Worm (Caenorhabditis elegans) whole organism, early embryonic: ENCODE data around the gene R13A1.10.

Source experiments
- B0310.2 ChIP-seq: sonication (generic microtip); optimal IDR thresholded peaks from 2 replicates; lab custom pipeline; 2016; ENCODE audit warnings: mild to moderate bottlenecking, missing genetic modification characterization, missing compliant biosample characterization
- F13C5.2 ChIP-seq: sonication (generic microtip); optimal IDR thresholded peaks from 2 replicates; lab custom pipeline; 2017; ENCODE audit warnings: mild to moderate bottlenecking, missing genetic modification characterization, inconsistent platforms, missing compliant biosample characterization
- aly-1 ChIP-seq: sonication (generic microtip); optimal IDR thresholded peaks from 2 replicates; lab custom pipeline; 2016; ENCODE audit warnings: missing genetic modification characterization, missing compliant biosample characterization
- ama-1 ChIP-seq: fragments of 150-350 bp; optimal IDR thresholded peaks from 2 replicates; lab custom pipeline; 2014
- ceh-13 ChIP-seq: fragments of 200-800 bp; sonication (Bioruptor generic); optimal IDR thresholded peaks from 2 replicates; lab custom pipeline; 2018; ENCODE audit warnings: mild to moderate bottlenecking, missing genetic modification characterization, missing compliant biosample characterization
- ceh-36 ChIP-seq: sonication (generic microtip); optimal IDR thresholded peaks from 2 replicates; lab custom pipeline; 2016; ENCODE audit warnings: missing genetic modification characterization, inconsistent platforms, missing compliant biosample characterization
- ets-7 ChIP-seq: sonication (generic microtip); optimal IDR thresholded peaks from 2 replicates; lab custom pipeline; 2016; ENCODE audit warnings: missing genotype, missing genetic modification characterization, missing compliant biosample characterization
- flt-1 ChIP-seq: fragments of 200-800 bp; sonication (Bioruptor generic); IDR thresholded peaks from 2 replicates; pipeline ENCODE4 v1.3.6; 2022; ENCODE audit warnings: missing genetic modification characterization, missing compliant biosample characterization
- hmbx-1 ChIP-seq: sonication (generic microtip); optimal IDR thresholded peaks from 2 replicates; lab custom pipeline; 2016; ENCODE audit warnings: mild to moderate bottlenecking, missing genetic modification characterization, missing compliant biosample characterization
- hmg-4 ChIP-seq: fragments of 200-800 bp; sonication (Bioruptor generic); optimal IDR thresholded peaks from 2 replicates; lab custom pipeline; 2018; ENCODE audit warnings: mild to moderate bottlenecking, missing genetic modification characterization, missing compliant biosample characterization
- hnd-1 ChIP-seq: sonication (generic microtip); optimal IDR thresholded peaks from 2 replicates; lab custom pipeline; 2016; ENCODE audit warnings: missing genetic modification characterization, missing compliant biosample characterization
- pes-1 ChIP-seq: fragments of 200-800 bp; sonication (Bioruptor generic); IDR thresholded peaks from 2 replicates; pipeline ENCODE4 v1.3.6; 2022; ENCODE audit warnings: missing genetic modification reagents, missing genetic modification characterization, missing compliant biosample characterization
- scrt-1 ChIP-seq: fragments of 200-800 bp; sonication (Bioruptor generic); IDR thresholded peaks from 2 replicates; pipeline ENCODE4 v1.3.6; 2022; ENCODE audit warnings: missing genetic modification characterization, missing compliant biosample characterization
- sea-1 ChIP-seq: fragments of 200-800 bp; sonication (Bioruptor generic); conservative IDR thresholded peaks from 2 replicates; pipeline ENCODE4 v1.3.6; 2022; ENCODE audit warnings: missing genetic modification characterization, missing compliant biosample characterization
- tbx-11 ChIP-seq: fragments of 200-800 bp; sonication (Bioruptor generic); IDR thresholded peaks from 2 replicates; pipeline ENCODE4 v1.3.6; 2022; ENCODE audit warnings: missing genetic modification characterization, missing compliant biosample characterization
- tbx-37 ChIP-seq: fragments of 200-800 bp; sonication (Bioruptor generic); conservative IDR thresholded peaks from 2 replicates; pipeline ENCODE4 v1.3.6; 2022; ENCODE audit warnings: missing genetic modification reagents, missing genetic modification characterization, missing compliant biosample characterization
- tra-4 ChIP-seq: sonication (generic microtip); optimal IDR thresholded peaks from 2 replicates; lab custom pipeline; 2017; ENCODE audit warnings: missing genetic modification characterization, missing compliant biosample characterization

The R13A1.10 gene

ce11 chrIV:7240564-7240963 lies 13.6 kb upstream of the R13A1.10 start:
- TF ChIP-seq pes-1 (GFP tag; lab: Robert Waterston, UW) (peak; percentile 38; the same call in 1 of the 2 replicates), flt-1 (GFP tag; lab: Robert Waterston, UW) (no peak), B0310.2 (tag; lab: Kevin White, UChicago) (no peak), ama-1 (lab: Kevin White, UChicago) (no peak), hnd-1 (tag; lab: Kevin White, UChicago) (no peak), F13C5.2 (tag; lab: Kevin White, UChicago) (no peak)

DNA sequence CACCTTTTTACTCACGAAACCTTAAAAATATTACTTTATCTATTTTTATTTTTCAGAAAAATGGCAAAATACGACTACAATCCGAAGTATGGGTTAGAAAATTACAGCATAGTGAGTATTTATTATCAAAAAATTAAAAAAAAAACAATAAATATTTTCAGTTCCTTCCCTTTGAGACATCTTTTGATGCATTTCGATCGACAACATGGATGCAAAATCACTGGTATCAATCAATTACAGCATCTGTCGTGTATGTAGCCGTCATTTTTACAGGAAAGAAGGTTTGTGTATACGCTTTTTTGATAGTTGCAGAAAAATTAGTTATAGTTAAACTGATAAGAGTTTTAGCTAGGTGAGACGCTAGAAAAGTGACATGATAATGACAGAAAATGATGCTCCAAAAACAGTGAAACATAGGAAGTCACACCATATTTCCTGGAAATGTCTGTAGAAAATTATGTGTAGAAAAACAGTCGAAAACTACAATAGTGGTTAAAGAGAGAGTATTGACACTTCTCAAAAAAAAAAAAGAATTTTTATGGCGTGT lies 10.8 kb upstream of the R13A1.10 start, which contains the start of gene elo-3:
elo-3 (plus strand) TSS at position 51 of the 547 bp plus-strand sequence.
- no peak for TF ChIP-seq hmg-4 (GFP tag; lab: Kevin White, UChicago)
- no peak for TF ChIP-seq pes-1 (GFP tag; lab: Robert Waterston, UW)
- TF ChIP-seq tra-4 (tag; lab: Kevin White, UChicago): no peak
- TF ChIP-seq hmbx-1 (tag; lab: Kevin White, UChicago): no peak
- no peak for TF ChIP-seq sea-1 (GFP tag; lab: Robert Waterston, UW)
- TF ChIP-seq tbx-37: no peak
- no peak for TF ChIP-seq ama-1 (lab: Kevin White, UChicago)
- TF ChIP-seq hnd-1 (tag; lab: Kevin White, UChicago): no peak
- no peak for TF ChIP-seq F13C5.2 (tag; lab: Kevin White, UChicago)

DNA sequence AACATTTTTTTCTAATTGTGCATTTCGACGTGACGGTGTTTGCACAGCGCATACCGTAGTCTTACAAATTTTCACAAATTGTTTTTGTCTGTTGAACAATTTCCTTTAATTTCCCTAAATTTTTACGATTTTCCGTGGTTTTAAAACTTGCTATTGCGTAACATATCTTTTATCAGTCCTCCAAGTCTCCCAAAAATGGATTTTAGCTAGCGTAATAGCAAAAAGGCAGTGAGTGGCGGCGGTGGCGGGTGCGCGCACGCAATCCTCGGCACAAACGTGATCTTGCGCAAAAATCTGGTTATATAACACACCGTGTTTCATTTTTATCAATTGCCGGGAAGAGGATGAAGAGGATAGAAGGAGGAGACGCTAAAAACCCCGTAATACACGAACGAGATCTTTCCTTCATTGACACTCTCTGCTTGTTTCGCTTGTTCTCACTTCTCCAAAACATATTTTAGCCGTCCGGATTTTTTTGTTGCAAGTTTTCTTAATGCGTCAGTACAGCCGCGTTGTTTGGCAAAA lies 9.3 kb upstream of the R13A1.10 start:
- TF ChIP-seq ceh-36 (tag; lab: Kevin White, UChicago) (no peak), ceh-13 (GFP tag; lab: Kevin White, UChicago) (no peak), pes-1 (GFP tag; lab: Robert Waterston, UW) (no peak), ama-1 (lab: Kevin White, UChicago) (no peak), ets-7 (tag; lab: Kevin White, UChicago) (no peak)

DNA sequence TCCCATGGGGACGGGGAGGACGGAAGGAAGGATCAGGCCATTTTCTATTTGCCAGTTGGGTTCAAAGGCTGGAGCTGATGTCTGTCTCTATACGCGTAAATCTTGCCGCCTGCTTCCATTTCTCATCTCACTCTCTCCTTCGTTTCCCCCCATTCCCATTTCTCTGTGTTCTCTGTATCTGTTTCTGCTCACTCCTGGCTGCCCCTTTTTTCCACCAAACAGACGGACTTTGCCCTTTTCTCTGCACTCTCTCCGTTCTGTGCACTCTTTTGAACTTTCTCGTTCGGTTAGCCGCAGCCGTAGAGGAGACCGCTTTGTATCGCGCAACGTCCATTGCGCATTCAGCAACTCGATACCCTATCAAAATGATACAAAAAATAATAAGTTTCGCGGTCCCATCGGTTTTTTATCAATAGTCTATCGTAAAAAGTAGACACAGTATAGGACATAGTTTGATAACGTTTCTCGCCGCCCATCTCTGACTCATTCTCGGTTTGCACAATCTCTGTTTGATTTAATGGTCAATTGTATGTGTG lies 8.5 kb upstream of the R13A1.10 start:
- TF ChIP-seq hmg-4 (GFP tag; lab: Kevin White, UChicago): peak; percentile 73
- no peak for TF ChIP-seq tbx-37
- no peak for TF ChIP-seq ama-1 (lab: Kevin White, UChicago)
- no peak for TF ChIP-seq pes-1 (GFP tag; lab: Robert Waterston, UW)
- TF ChIP-seq sea-1 (GFP tag; lab: Robert Waterston, UW): 0 out of 2 replicates have a peak, but pooled peaks have one; percentile 7
- peak; percentile 45; the same call in 1 of the 2 replicates for TF ChIP-seq tbx-11 (GFP tag; lab: Robert Waterston, UW)
- TF ChIP-seq aly-1 (tag; lab: Kevin White, UChicago): no peak
- TF ChIP-seq F13C5.2 (tag; lab: Kevin White, UChicago): peak; percentile 74
- no peak for TF ChIP-seq ceh-13 (GFP tag; lab: Kevin White, UChicago)

DNA sequence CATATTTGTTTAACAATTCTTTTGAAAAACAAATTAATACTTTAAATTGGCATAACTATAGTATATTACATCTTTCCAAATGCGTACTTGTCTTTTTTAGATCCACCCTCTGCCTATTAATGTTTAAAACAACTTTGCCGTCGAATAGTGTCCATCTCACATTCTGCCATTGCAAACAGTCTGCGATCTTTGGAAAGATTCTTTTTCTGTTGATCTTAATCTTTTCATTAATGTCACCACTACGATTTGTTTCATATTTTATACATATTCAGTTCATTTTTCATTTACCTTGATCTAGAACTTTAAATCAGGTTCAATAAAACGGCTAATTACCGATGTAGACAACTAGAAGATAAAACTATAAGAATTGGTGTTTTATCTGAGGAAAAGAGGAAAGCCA lies 7.7 kb upstream of the R13A1.10 start:
- TF ChIP-seq tra-4 (tag; lab: Kevin White, UChicago) (no peak), hmbx-1 (tag; lab: Kevin White, UChicago) (no peak), hmg-4 (GFP tag; lab: Kevin White, UChicago) (no peak), ets-7 (tag; lab: Kevin White, UChicago) (no peak), hnd-1 (tag; lab: Kevin White, UChicago) (no peak), tbx-11 (GFP tag; lab: Robert Waterston, UW) (no peak), pes-1 (GFP tag; lab: Robert Waterston, UW) (no peak), aly-1 (tag; lab: Kevin White, UChicago) (no peak), scrt-1 (no peak), ceh-13 (GFP tag; lab: Kevin White, UChicago) (no peak), tbx-37 (no peak), ama-1 (lab: Kevin White, UChicago) (no peak), F13C5.2 (tag; lab: Kevin White, UChicago) (no peak), ceh-36 (tag; lab: Kevin White, UChicago) (no peak), B0310.2 (tag; lab: Kevin White, UChicago) (no peak)

DNA sequence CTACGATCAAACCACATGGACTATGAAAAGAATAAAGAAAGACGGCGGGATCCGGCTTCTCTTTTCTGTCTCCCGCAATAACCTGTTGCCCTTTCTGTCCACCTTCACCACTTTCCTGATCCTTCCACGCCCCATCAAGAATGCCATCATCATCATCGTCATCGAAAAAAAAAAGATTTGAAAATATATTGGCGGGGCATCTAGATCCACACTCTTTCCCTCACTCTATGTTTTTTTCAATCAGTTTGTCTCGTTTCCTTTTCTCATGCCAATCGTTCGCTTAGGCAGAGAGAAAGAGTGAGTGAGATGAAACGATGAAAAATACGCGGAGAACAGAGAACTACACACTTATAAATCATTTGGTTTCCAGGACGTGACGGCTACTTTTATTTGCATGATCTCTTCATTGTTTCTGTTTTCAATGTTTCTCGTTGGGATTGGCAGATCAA lies 6.6 kb upstream of the R13A1.10 start:
- TF ChIP-seq tbx-37 (no peak), ceh-36 (tag; lab: Kevin White, UChicago) (no peak), tbx-11 (GFP tag; lab: Robert Waterston, UW) (no peak), tra-4 (tag; lab: Kevin White, UChicago) (no peak), ama-1 (lab: Kevin White, UChicago) (no peak), flt-1 (GFP tag; lab: Robert Waterston, UW) (no peak)

DNA sequence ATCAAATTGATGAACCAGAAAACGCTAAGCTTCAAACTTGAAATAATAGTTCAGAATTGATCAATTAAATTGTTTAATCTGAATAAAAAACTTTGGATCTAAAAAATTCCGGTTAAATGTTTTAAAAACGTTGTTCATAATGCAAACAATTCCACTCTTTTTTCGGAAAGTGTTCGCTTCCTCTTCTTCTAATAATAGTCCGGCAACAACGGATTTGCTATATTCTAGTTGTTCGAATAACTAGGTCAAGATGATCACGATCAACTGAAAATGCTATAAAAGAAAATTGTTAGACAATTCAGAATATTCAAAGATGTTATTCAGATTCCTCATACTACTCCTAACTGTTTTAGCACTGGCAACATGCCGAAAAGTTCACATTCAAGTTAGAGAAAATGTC lies 4.0 kb upstream of the R13A1.10 start, which contains the start of gene D2024.4:
D2024.4 (plus strand) TSS at position 301 of the 400 bp plus-strand sequence.
- TF ChIP-seq ceh-36 (tag; lab: Kevin White, UChicago) (no peak), hnd-1 (tag; lab: Kevin White, UChicago) (no peak), sea-1 (GFP tag; lab: Robert Waterston, UW) (no peak), aly-1 (tag; lab: Kevin White, UChicago) (no peak), ceh-13 (GFP tag; lab: Kevin White, UChicago) (no peak), ama-1 (lab: Kevin White, UChicago) (no peak), scrt-1 (no peak), hmg-4 (GFP tag; lab: Kevin White, UChicago) (no peak), tra-4 (tag; lab: Kevin White, UChicago) (no peak), flt-1 (GFP tag; lab: Robert Waterston, UW) (no peak), tbx-11 (GFP tag; lab: Robert Waterston, UW) (no peak), ets-7 (tag; lab: Kevin White, UChicago) (no peak), F13C5.2 (tag; lab: Kevin White, UChicago) (no peak), hmbx-1 (tag; lab: Kevin White, UChicago) (no peak), B0310.2 (tag; lab: Kevin White, UChicago) (no peak)
